Worm (Caenorhabditis elegans): ENCODE results near the gene folt-1.

DNA sequence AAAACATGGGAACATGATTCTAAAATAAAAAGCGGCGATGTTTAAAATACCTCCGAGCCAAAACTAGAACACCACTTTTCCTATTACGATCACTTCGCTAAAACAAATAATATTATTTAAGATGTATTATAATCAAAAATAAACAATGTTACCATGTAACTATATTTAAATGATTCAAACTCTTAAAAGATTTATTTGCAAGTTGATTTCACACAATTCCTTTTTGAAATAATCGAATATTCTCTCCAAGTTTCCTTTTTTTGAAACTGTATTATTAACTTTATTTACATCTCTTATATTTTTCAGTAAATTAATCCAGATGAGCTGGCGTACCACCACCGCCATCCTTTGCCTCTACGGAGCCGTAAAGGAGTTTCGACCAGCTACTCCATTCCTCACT lies at the start of gene folt-1:
- TF ChIP-seq mbf-1 (tag; optimal IDR thresholded peaks at IDR 0.05) (no peak), nhr-6 (tag; optimal IDR thresholded peaks at IDR 0.05) (no peak), nhr-21 (tag; optimal IDR thresholded peaks at IDR 0.05) (no peak), lsy-2 (tag; optimal IDR thresholded peaks at IDR 0.05) (no peak), nhr-11 (tag; optimal IDR thresholded peaks at IDR 0.05) (no peak), C34F6.9 (tag; optimal IDR thresholded peaks at IDR 0.05) (no peak), zag-1 (tag; optimal IDR thresholded peaks at IDR 0.05) (no peak), nhr-77 (tag; optimal IDR thresholded peaks at IDR 0.05) (no peak), alr-1 (tag; optimal IDR thresholded peaks at IDR 0.05) (no peak), ztf-4 (tag; optimal IDR thresholded peaks at IDR 0.05) (no peak)
